Worm (Caenorhabditis elegans): Measurements from ENCODE around the gene nas-14.

The nas-14 gene

DNA sequence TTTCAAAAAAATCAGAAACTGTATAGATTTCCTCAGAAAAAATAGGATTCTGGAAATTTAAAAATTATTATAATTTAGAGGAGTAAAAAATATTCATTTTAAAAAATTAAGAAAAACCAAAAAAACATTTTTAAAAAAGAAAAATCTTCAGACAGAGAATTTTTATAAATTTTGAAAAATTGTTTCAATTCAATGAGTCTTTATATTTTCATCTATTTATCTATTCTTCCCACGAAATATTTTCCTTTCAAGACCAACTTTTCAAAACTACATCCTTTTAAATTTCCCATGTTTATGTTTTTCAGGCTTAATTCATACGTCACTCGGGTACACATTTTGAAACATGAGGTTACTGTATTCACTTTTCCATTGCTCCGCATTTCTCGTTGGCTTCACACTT lies at the start of gene nas-14:
Gene nas-14, plus strand, starts transcription at position 301 of the 400 bp plus-strand sequence.
- no peak for TF ChIP-seq nhr-67 (tag; optimal IDR thresholded peaks at IDR 0.05)
- no peak for TF ChIP-seq nhr-237 (tag; optimal IDR thresholded peaks at IDR 0.05)
- no peak for TF ChIP-seq mml-1 (tag; optimal IDR thresholded peaks at IDR 0.05)
- TF ChIP-seq hmg-11 (tag; optimal IDR thresholded peaks at IDR 0.05), result no peak
- no peak for TF ChIP-seq ceh-16 (tag; optimal IDR thresholded peaks at IDR 0.05)
- TF ChIP-seq fos-1 (tag; optimal IDR thresholded peaks at IDR 0.05), result no peak
- TF ChIP-seq egl-5 (tag; optimal IDR thresholded peaks at IDR 0.05), result no peak
- TF ChIP-seq daf-12 (tag; optimal IDR thresholded peaks at IDR 0.05), result no peak

DNA sequence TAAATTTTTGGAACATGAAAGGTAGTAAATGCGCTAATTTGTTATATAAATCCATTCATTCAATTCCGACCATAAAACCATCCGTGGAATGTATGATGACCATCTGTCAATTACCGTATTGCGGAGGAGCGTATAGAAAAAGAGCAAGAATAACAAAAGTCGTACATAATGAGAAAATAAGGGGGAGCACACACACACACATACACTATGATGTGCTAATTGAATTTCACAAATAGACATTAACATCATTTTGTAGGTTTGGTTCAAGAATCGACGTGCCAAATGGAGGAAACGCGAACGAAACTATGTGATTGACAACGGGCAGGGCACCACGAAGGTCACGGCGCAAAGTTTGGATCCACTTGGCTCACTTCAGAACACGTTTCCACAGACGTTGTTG lies 48.9 kb upstream of the nas-14 start:
- no peak for TF ChIP-seq zag-1 (tag; optimal IDR thresholded peaks at IDR 0.05)
- TF ChIP-seq egl-5 (tag; optimal IDR thresholded peaks at IDR 0.05), result no peak
- no peak for TF ChIP-seq nhr-43 (tag; optimal IDR thresholded peaks at IDR 0.05; ENCODE audit: poor library complexity, severe bottlenecking)
- no peak for TF ChIP-seq jun-1 (tag; optimal IDR thresholded peaks at IDR 0.05)
- no peak for TF ChIP-seq nfya-1 (tag; optimal IDR thresholded peaks at IDR 0.05; ENCODE audit: insufficient read depth)
- no peak for TF ChIP-seq nhr-67 (tag; optimal IDR thresholded peaks at IDR 0.05)
- no peak for TF ChIP-seq ceh-82 (tag; optimal IDR thresholded peaks at IDR 0.05)
- TF ChIP-seq ceh-9 (tag; optimal IDR thresholded peaks at IDR 0.05), result no peak
- no peak for TF ChIP-seq elt-2 (tag; optimal IDR thresholded peaks at IDR 0.05)
- TF ChIP-seq nhr-12 (tag; optimal IDR thresholded peaks at IDR 0.05), result no peak
- TF ChIP-seq nhr-77 (tag; optimal IDR thresholded peaks at IDR 0.05), result no peak

DNA sequence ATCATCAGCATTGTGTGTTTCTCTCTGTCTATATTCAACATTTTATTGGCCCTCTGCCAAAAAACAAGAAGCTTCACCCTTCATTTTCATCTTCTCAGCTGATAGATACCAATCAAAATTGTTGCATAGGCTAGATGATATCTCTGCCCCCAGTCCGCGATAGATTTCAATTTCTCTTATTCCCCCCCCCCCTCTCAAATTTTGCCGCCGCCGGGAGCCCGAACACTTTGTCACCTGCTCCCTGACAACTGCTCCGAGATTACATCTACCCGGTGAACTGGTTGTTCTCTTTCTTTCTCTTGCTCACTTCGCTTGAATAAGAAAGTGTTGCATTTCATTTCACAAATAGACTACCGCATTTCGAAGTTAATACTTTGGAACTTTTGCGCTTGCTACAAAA lies 44.3 kb upstream of the nas-14 start:
- TF ChIP-seq nhr-67 (tag; optimal IDR thresholded peaks at IDR 0.05) (no peak), nhr-23 (tag; optimal IDR thresholded peaks at IDR 0.05) (no peak), hmg-11 (tag; optimal IDR thresholded peaks at IDR 0.05) (no peak), elt-3 (tag; optimal IDR thresholded peaks at IDR 0.05) (no peak), nhr-28 (tag; optimal IDR thresholded peaks at IDR 0.05) (no peak), ceh-9 (tag; optimal IDR thresholded peaks at IDR 0.05) (no peak), mdl-1 (tag; optimal IDR thresholded peaks at IDR 0.05) (no peak), snpc-4 (tag; optimal IDR thresholded peaks at IDR 0.05) (no peak), eor-1 (tag; optimal IDR thresholded peaks at IDR 0.05) (no peak), lsy-12 (tag; optimal IDR thresholded peaks at IDR 0.05) (no peak), nhr-77 (tag; optimal IDR thresholded peaks at IDR 0.05) (no peak), lin-39 (tag; optimal IDR thresholded peaks at IDR 0.05) (no peak), tbx-2 (tag; optimal IDR thresholded peaks at IDR 0.05) (no peak), fkh-2 (tag; optimal IDR thresholded peaks at IDR 0.05) (no peak), fos-1 (tag; optimal IDR thresholded peaks at IDR 0.05) (no peak), elt-2 (tag; optimal IDR thresholded peaks at IDR 0.05) (no peak), unc-62 (GFP tag; optimal IDR thresholded peaks at IDR 0.05) (no peak), pha-4 (tag; optimal IDR thresholded peaks at IDR 0.05) (no peak), egl-5 (tag; optimal IDR thresholded peaks at IDR 0.05) (no peak), jun-1 (tag; optimal IDR thresholded peaks at IDR 0.05) (no peak)

DNA sequence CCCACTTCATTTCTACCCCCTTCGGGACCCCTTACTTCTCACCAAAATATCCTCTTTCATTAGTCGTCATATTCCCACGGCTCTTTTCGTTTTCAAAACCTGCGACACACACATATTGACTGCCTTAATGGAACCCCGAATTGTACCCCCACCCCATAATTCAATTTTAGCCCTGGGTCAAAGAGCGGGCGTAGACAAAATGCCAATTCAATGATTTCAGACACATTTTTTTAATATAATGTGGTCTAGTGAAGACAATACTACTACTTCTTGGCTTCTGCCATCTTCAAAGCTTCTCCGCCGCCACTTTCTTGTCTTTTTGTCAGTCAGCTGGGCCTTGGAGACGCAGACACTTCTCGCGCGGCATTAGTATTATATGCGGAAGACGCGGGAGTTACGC lies 42.6 kb upstream of the nas-14 start:
- TF ChIP-seq aly-2 (tag; optimal IDR thresholded peaks at IDR 0.05) (no peak), mml-1 (tag; optimal IDR thresholded peaks at IDR 0.05) (no peak), nhr-11 (tag; optimal IDR thresholded peaks at IDR 0.05) (no peak), lin-39 (tag; optimal IDR thresholded peaks at IDR 0.05) (no peak), ceh-82 (tag; optimal IDR thresholded peaks at IDR 0.05) (no peak)

DNA sequence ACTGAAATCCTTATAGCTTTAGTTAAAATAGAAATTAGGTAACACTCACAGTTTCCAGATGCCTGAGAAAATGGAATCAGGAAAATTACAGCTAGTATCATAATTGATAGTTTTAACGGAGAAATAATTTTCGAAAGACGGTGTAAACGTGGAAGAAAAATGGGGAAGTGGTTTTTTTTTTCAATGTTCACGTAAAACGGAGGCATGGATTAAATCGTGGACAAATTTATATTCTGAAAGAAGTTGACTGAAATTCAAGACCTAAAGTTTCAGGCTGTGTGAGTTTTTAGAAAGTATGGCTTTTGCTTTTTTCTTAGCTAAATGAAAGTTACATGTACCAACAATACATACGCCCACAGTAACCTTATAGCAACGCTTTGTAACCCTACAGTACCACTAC lies 28.1 kb upstream of the nas-14 start, which contains the start of gene spe-43:
Gene spe-43, minus strand, starts transcription at position 101 of the 400 bp plus-strand sequence.
- no peak for TF ChIP-seq snpc-4 (tag; optimal IDR thresholded peaks at IDR 0.05)
- no peak for TF ChIP-seq tbx-2 (tag; optimal IDR thresholded peaks at IDR 0.05)
- TF ChIP-seq elt-1 (tag; optimal IDR thresholded peaks at IDR 0.05), result no peak
- no peak for TF ChIP-seq pha-4 (tag; optimal IDR thresholded peaks at IDR 0.05)
- TF ChIP-seq ceh-9 (tag; optimal IDR thresholded peaks at IDR 0.05), result no peak
- no peak for TF ChIP-seq daf-12 (tag; optimal IDR thresholded peaks at IDR 0.05)
- TF ChIP-seq fkh-10 (GFP tag; optimal IDR thresholded peaks at IDR 0.05), result no peak
- no peak for TF ChIP-seq sea-2 (GFP tag; optimal IDR thresholded peaks at IDR 0.05)
- TF ChIP-seq R02D3.7 (tag; optimal IDR thresholded peaks at IDR 0.05), result no peak
- TF ChIP-seq skn-1 (tag; optimal IDR thresholded peaks at IDR 0.05), result no peak
- no peak for TF ChIP-seq lin-15B (tag; optimal IDR thresholded peaks at IDR 0.05)
- no peak for TF ChIP-seq zag-1 (tag; optimal IDR thresholded peaks at IDR 0.05)
- TF ChIP-seq lin-39 (tag; optimal IDR thresholded peaks at IDR 0.05), result no peak
- TF ChIP-seq nfya-1 (tag; optimal IDR thresholded peaks at IDR 0.05; ENCODE audit: insufficient read depth), result no peak
- TF ChIP-seq egl-5 (tag; optimal IDR thresholded peaks at IDR 0.05), result no peak
- no peak for TF ChIP-seq aly-2 (tag; optimal IDR thresholded peaks at IDR 0.05)
- no peak for TF ChIP-seq nhr-11 (tag; optimal IDR thresholded peaks at IDR 0.05)
